Worm (Caenorhabditis elegans): ENCODE results near the gene hecd-1.

- TF ChIP-seq tbx-37 (GFP tag; conservative IDR thresholded peaks at IDR 0.05), result no peak
- TF ChIP-seq tbx-11 (GFP tag; IDR thresholded peaks at IDR 0.05), result no peak
Measured at ce11 chrIV:7154356-7154755, 9.8 kb upstream of the hecd-1 start, which contains the start of gene C34D4.2.

Measured in whole organism, early embryonic.